Worm (Caenorhabditis elegans) whole organism, L2 larva: ENCODE results near the gene F54B3.4.

ENCODE experiments used
- ZK546.5 ChIP-seq: sonication (generic microtip); optimal IDR thresholded peaks from 2 replicates; lab custom pipeline; 2017; ENCODE audit warnings: missing biosample characterization, missing genetic modification characterization
- aly-2 ChIP-seq: fragments of 150-350 bp; optimal IDR thresholded peaks from 2 replicates; lab custom pipeline; 2014; ENCODE audit warnings: missing biosample characterization, missing genetic modification characterization
- ceh-82 ChIP-seq: fragments of 150-350 bp; optimal IDR thresholded peaks from 2 replicates; lab custom pipeline; 2014; ENCODE audit warnings: missing biosample characterization, missing genetic modification characterization
- elt-1 ChIP-seq: fragments of 150-350 bp; optimal IDR thresholded peaks from 2 replicates; lab custom pipeline; 2014; ENCODE audit warnings: missing biosample characterization, missing genetic modification characterization
- lin-13 ChIP-seq: fragments of 150-350 bp; optimal IDR thresholded peaks from 2 replicates; lab custom pipeline; 2014; ENCODE audit warnings: missing biosample characterization, missing genetic modification reagents, missing genetic modification characterization
- nhr-11 ChIP-seq: fragments of 150-350 bp; optimal IDR thresholded peaks from 2 replicates; lab custom pipeline; 2014; ENCODE audit warnings: missing biosample characterization, missing genetic modification characterization
- nhr-23 ChIP-seq: fragments of 150-350 bp; optimal IDR thresholded peaks from 2 replicates; lab custom pipeline; 2014; ENCODE audit warnings: missing biosample characterization, missing genetic modification reagents, missing genetic modification characterization
- nhr-237 ChIP-seq: fragments of 150-350 bp; optimal IDR thresholded peaks from 2 replicates; lab custom pipeline; 2014; ENCODE audit warnings: missing biosample characterization, missing genetic modification characterization
- zag-1 ChIP-seq: fragments of 150-350 bp; optimal IDR thresholded peaks from 2 replicates; lab custom pipeline; 2014; ENCODE audit warnings: missing biosample characterization, missing genetic modification characterization
- ztf-11 ChIP-seq: sonication (generic microtip); optimal IDR thresholded peaks from 2 replicates; lab custom pipeline; 2017; ENCODE audit warnings: missing biosample characterization, missing genetic modification characterization

ce11 chrII:10281674-10282073 is 10.7 kb upstream of the F54B3.4 start:
- TF ChIP-seq aly-2 = no peak
- TF ChIP-seq nhr-11 (tag; lab: Kevin White, UChicago) = no peak
- TF ChIP-seq elt-1 (tag; lab: Kevin White, UChicago) = no peak
- no peak for TF ChIP-seq ztf-11 (tag; lab: Kevin White, UChicago)
- no peak for TF ChIP-seq zag-1 (tag; lab: Kevin White, UChicago)
- TF ChIP-seq nhr-237 (tag; lab: Kevin White, UChicago) = no peak
- no peak for TF ChIP-seq ceh-82 (tag; lab: Kevin White, UChicago)
- TF ChIP-seq lin-13 (GFP tag; lab: Kevin White, UChicago) = no peak
- TF ChIP-seq nhr-23 (tag; lab: Kevin White, UChicago) = no peak
- no peak for TF ChIP-seq ZK546.5 (tag; lab: Kevin White, UChicago)
